Worm (Caenorhabditis elegans): ENCODE results near the gene arrd-5.

The arrd-5 gene

DNA sequence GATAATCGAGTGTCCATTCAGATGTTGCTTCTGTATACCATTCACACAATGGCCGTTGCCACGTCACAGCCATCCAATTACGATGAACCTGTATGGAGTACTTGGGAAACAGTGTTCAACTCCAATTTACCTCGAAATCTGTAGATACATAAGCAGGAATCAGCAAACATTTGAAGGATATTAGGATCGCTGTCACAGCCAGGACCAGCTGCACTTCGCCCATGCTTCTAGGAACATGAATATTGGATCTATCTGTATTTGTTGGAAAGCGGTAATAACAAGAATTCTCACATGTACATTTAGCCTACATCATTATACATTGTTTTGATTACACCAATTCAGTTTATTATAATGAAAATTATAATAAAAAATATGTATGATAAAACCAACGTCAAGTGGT is 51.2 kb downstream of the arrd-5 start, which contains the start of gene algn-8 (continued):
- peak; percentile 26 for TF ChIP-seq nhr-25 (tag; optimal IDR thresholded peaks at IDR 0.05; ENCODE audit: borderline replicate concordance, insufficient read depth)
- no peak for TF ChIP-seq madf-9 (GFP tag; conservative IDR thresholded peaks at IDR 0.05)
- no peak for TF ChIP-seq D1046.2 (GFP tag; IDR thresholded peaks at IDR 0.05)
- TF ChIP-seq ces-1 (GFP tag; optimal IDR thresholded peaks at IDR 0.05) = no peak
- TF ChIP-seq mes-2 (tag; optimal IDR thresholded peaks at IDR 0.05; ENCODE audit: poor library complexity, severe bottlenecking) = peak; percentile 22
- no peak for TF ChIP-seq arid-1 (GFP tag; conservative IDR thresholded peaks at IDR 0.05)
- no peak for TF ChIP-seq Y48G9A.11 (GFP tag; IDR thresholded peaks at IDR 0.05)
- no peak for TF ChIP-seq unc-130 (GFP tag; optimal IDR thresholded peaks at IDR 0.05)
- TF ChIP-seq R02D3.7 (tag; optimal IDR thresholded peaks at IDR 0.05) = no peak
- no peak for TF ChIP-seq gei-8 (GFP tag; optimal IDR thresholded peaks at IDR 0.05)
- TF ChIP-seq nhr-6 (tag; optimal IDR thresholded peaks at IDR 0.05) = no peak
- TF ChIP-seq dmd-8 (GFP tag; IDR thresholded peaks at IDR 0.05) = no peak
- TF ChIP-seq Y5F2A.4 (GFP tag; optimal IDR thresholded peaks at IDR 0.05) = no peak
- no peak for TF ChIP-seq hif-1 (tag; optimal IDR thresholded peaks at IDR 0.05)
- TF ChIP-seq rbr-2 (tag; optimal IDR thresholded peaks at IDR 0.05) = no peak
- TF ChIP-seq lim-7 (GFP tag; IDR thresholded peaks at IDR 0.05) = 0 out of 2 replicates have a peak, but pooled peaks have one; percentile 18
- no peak for TF ChIP-seq ceh-20 (GFP tag; IDR thresholded peaks at IDR 0.05)
- no peak for TF ChIP-seq Y75B8A.6 (GFP tag; IDR thresholded peaks at IDR 0.05)
- TF ChIP-seq mdt-29 (GFP tag; IDR thresholded peaks at IDR 0.05) = no peak
- no peak for TF ChIP-seq madf-5 (GFP tag; IDR thresholded peaks at IDR 0.05)
- no peak for TF ChIP-seq ZK337.2 (GFP tag; IDR thresholded peaks at IDR 0.05)
- TF ChIP-seq egl-43 (GFP tag; IDR thresholded peaks at IDR 0.05) = no peak
- TF ChIP-seq nhr-48 (tag; optimal IDR thresholded peaks at IDR 0.05) = no peak
- TF ChIP-seq tra-1 (GFP tag; IDR thresholded peaks at IDR 0.05) = 0 out of 2 replicates have a peak, but pooled peaks have one; percentile 16
- TF ChIP-seq F37D6.2 (tag; optimal IDR thresholded peaks at IDR 0.05) = no peak
- no peak for TF ChIP-seq fkh-10 (GFP tag; optimal IDR thresholded peaks at IDR 0.05)
- no peak for TF ChIP-seq set-16 (GFP tag; IDR thresholded peaks at IDR 0.05)
- TF ChIP-seq spr-3 (GFP tag; optimal IDR thresholded peaks at IDR 0.05) = peak; percentile 10
- TF ChIP-seq pha-4 (GFP tag; IDR thresholded peaks at IDR 0.05) = no peak
- no peak for TF ChIP-seq pha-4 (tag; optimal IDR thresholded peaks at IDR 0.05)
- TF ChIP-seq nhr-76 (tag; optimal IDR thresholded peaks at IDR 0.05) = no peak
- TF ChIP-seq ceh-44 (GFP tag; IDR thresholded peaks at IDR 0.05) = no peak
- TF ChIP-seq fos-1 (tag; optimal IDR thresholded peaks at IDR 0.05) = no peak
- no peak for TF ChIP-seq aha-1 (tag)
- 0 out of 2 replicates have a peak, but pooled peaks have one; percentile 29 for TF ChIP-seq zfp-3 (GFP tag; conservative IDR thresholded peaks at IDR 0.05)
- TF ChIP-seq ceh-62 (tag; optimal IDR thresholded peaks at IDR 0.05) = no peak
- no peak for TF ChIP-seq nhr-11 (tag; optimal IDR thresholded peaks at IDR 0.05)
- TF ChIP-seq lin-39 (tag; optimal IDR thresholded peaks at IDR 0.05) = no peak
- no peak for TF ChIP-seq lin-15B (tag; optimal IDR thresholded peaks at IDR 0.05)
- no peak for TF ChIP-seq lir-3 (tag; optimal IDR thresholded peaks at IDR 0.05)
- TF ChIP-seq nhr-102 (tag; optimal IDR thresholded peaks at IDR 0.05) = peak; percentile 32
- TF ChIP-seq F49E8.2 (tag; optimal IDR thresholded peaks at IDR 0.05; ENCODE audit: borderline replicate concordance) = no peak
- no peak for TF ChIP-seq F26F4.8 (GFP tag; conservative IDR thresholded peaks at IDR 0.05)
- TF ChIP-seq unc-39 (tag; optimal IDR thresholded peaks at IDR 0.05) = no peak
- TF ChIP-seq daf-8 (GFP tag; IDR thresholded peaks at IDR 0.05) = no peak
- no peak for TF ChIP-seq unc-62 (GFP tag; optimal IDR thresholded peaks at IDR 0.05 in 1 of 2)
- TF ChIP-seq unc-62 (tag; optimal IDR thresholded peaks at IDR 0.05) = no peak
- TF ChIP-seq ceh-32 (tag; optimal IDR thresholded peaks at IDR 0.05; ENCODE audit: poor library complexity) = no peak
